Fruit fly (Drosophila melanogaster) whole organism, embryonic: ENCODE measurements around the gene Mst85C.

Experiments
- Asciz ChIP-seq: fragments of 200-800 bp; sonication (Bioruptor generic); optimal IDR thresholded peaks from 2 replicates; lab custom pipeline; 2017; ENCODE audit warnings: missing biosample characterization, mild to moderate bottlenecking, missing genetic modification characterization, missing genetic modification reagents
- Awh ChIP-seq: fragments of 200-800 bp; sonication (Bioruptor generic); IDR thresholded peaks from 2 replicates; pipeline ENCODE4, ENCODE4 v1.3.6; 2022; ENCODE audit warnings: missing biosample characterization, missing genetic modification characterization
- CG11085 ChIP-seq: fragments of 200-800 bp; sonication (Bioruptor generic); IDR thresholded peaks from 2 replicates; pipeline ENCODE4 v1.3.6; 2022; ENCODE audit warnings: missing biosample characterization, missing genetic modification characterization
- CG12219 ChIP-seq: fragments of 200-800 bp; sonication (Bioruptor generic); optimal IDR thresholded peaks from 3 replicates; lab custom pipeline; 2018; ENCODE audit warnings: missing biosample characterization, mild to moderate bottlenecking, missing genetic modification characterization
- CG13775 ChIP-seq: fragments of 200-800 bp; sonication (Bioruptor generic); optimal IDR thresholded peaks from 3 replicates; lab custom pipeline; 2017; ENCODE audit warnings: missing biosample characterization, mild to moderate bottlenecking, missing genetic modification characterization
- CG15269 ChIP-seq: fragments of 200-800 bp; sonication (Bioruptor generic); optimal IDR thresholded peaks from 2 replicates; lab custom pipeline; 2018; ENCODE audit warnings: missing biosample characterization, mild to moderate bottlenecking, missing genetic modification characterization, moderate library complexity
- CG1529 ChIP-seq: fragments of 200-800 bp; sonication (Bioruptor generic); optimal IDR thresholded peaks from 3 replicates; lab custom pipeline; 2018; ENCODE audit warnings: missing biosample characterization, missing genetic modification characterization
- CG1647 ChIP-seq: fragments of 200-800 bp; sonication (Bioruptor generic); optimal IDR thresholded peaks from 3 replicates; lab custom pipeline; 2016; ENCODE audit warnings: missing biosample characterization, missing genetic modification characterization
- CG18599 ChIP-seq: fragments of 200-800 bp; sonication (Bioruptor generic); optimal IDR thresholded peaks from 3 replicates; lab custom pipeline; 2017; ENCODE audit warnings: missing biosample characterization, missing genetic modification characterization, mild to moderate bottlenecking, moderate library complexity, missing genetic modification reagents
- CG18764 ChIP-seq: fragments of 200-800 bp; sonication (Bioruptor generic); optimal IDR thresholded peaks from 3 replicates; lab custom pipeline; 2016; ENCODE audit warnings: missing biosample characterization, missing genetic modification characterization
- CG2712 ChIP-seq: fragments of 200-800 bp; optimal IDR thresholded peaks from 3 replicates; lab custom pipeline; 2019; ENCODE audit warnings: missing biosample characterization, mild to moderate bottlenecking, missing genetic modification characterization, moderate library complexity
- CG31365 ChIP-seq: fragments of 200-800 bp; sonication (Bioruptor generic); optimal IDR thresholded peaks from 2 replicates; lab custom pipeline; 2018; ENCODE audit warnings: missing biosample characterization, mild to moderate bottlenecking, missing genetic modification characterization
- CG3163 ChIP-seq: fragments of 200-800 bp; sonication (Bioruptor generic); optimal IDR thresholded peaks from 3 replicates; lab custom pipeline; 2016; ENCODE audit warnings: missing biosample characterization, missing genetic modification characterization
- CG32532 ChIP-seq: fragments of 200-800 bp; sonication (Bioruptor generic); IDR thresholded peaks from 2 replicates; pipeline ENCODE4 v1.3.6; 2022; ENCODE audit warnings: missing biosample characterization, missing genetic modification characterization
- CG32772 ChIP-seq: fragments of 200-800 bp; sonication (Bioruptor generic); IDR thresholded peaks from 2 replicates; pipeline ENCODE4 v1.3.6; 2022; ENCODE audit warnings: missing biosample characterization, missing genetic modification characterization
- CG4820 ChIP-seq: fragments of 200-800 bp; sonication (Bioruptor generic); optimal IDR thresholded peaks from 3 replicates; lab custom pipeline; 2016; ENCODE audit warnings: missing biosample characterization, missing genetic modification characterization
- CG5245 ChIP-seq: fragments of 200-800 bp; sonication (Bioruptor generic); optimal IDR thresholded peaks from 3 replicates; lab custom pipeline; 2016; ENCODE audit warnings: missing biosample characterization, missing genetic modification characterization
- CG7786 ChIP-seq: fragments of 200-800 bp; sonication (Bioruptor generic); optimal IDR thresholded peaks from 2 replicates; lab custom pipeline; 2016; ENCODE audit warnings: missing biosample characterization, missing genetic modification characterization
- CG8290 ChIP-seq, 3 experiments: fragments of 200-800 bp; sonication (Bioruptor generic); optimal IDR thresholded peaks; 2 replicates each; lab custom pipeline; 2016 to 2019; ENCODE audit warnings: missing biosample characterization in 3 of 3, missing genetic modification characterization in 3 of 3, mild to moderate bottlenecking in 2 of 3, moderate library complexity in 1 of 3
- CG8388 ChIP-seq: fragments of 200-800 bp; sonication (Bioruptor generic); optimal IDR thresholded peaks from 2 replicates; lab custom pipeline; 2019; ENCODE audit warnings: missing biosample characterization, mild to moderate bottlenecking, missing genetic modification characterization, moderate library complexity
- CG8765 ChIP-seq: fragments of 200-800 bp; sonication (Bioruptor generic); IDR thresholded peaks from 2 replicates; pipeline ENCODE4 v1.3.6; 2022; ENCODE audit warnings: missing biosample characterization, missing genetic modification characterization
- CG9437 ChIP-seq: fragments of 200-800 bp; sonication (Bioruptor generic); optimal IDR thresholded peaks from 2 replicates; lab custom pipeline; 2018; ENCODE audit warnings: missing biosample characterization, mild to moderate bottlenecking, missing genetic modification characterization
- CG9817 ChIP-seq: fragments of 200-800 bp; sonication (Bioruptor generic); optimal IDR thresholded peaks from 2 replicates; lab custom pipeline; 2018; ENCODE audit warnings: missing biosample characterization, mild to moderate bottlenecking, missing genetic modification characterization, moderate library complexity
- Dref ChIP-seq: fragments of 200-800 bp; sonication (Bioruptor generic); IDR thresholded peaks from 2 replicates; pipeline ENCODE4 v1.3.6; 2022; ENCODE audit warnings: missing biosample characterization, missing genetic modification characterization
- Fer2 ChIP-seq: fragments of 200-800 bp; sonication (Bioruptor generic); optimal IDR thresholded peaks from 2 replicates; lab custom pipeline; 2018; ENCODE audit warnings: missing biosample characterization, mild to moderate bottlenecking, missing genetic modification characterization, moderate library complexity
- Gug ChIP-seq: fragments of 200-800 bp; sonication (Bioruptor generic); IDR thresholded peaks from 4 replicates; pipeline ENCODE4 v1.3.6; 2022; ENCODE audit warnings: missing biosample characterization, missing genetic modification characterization
- Lpt ChIP-seq: fragments of >200 bp; optimal IDR thresholded peaks from 2 replicates; lab custom pipeline; 2018; ENCODE audit warnings: missing biosample characterization, missing genetic modification characterization
- Myb ChIP-seq: fragments of 200-800 bp; sonication (Bioruptor generic); optimal IDR thresholded peaks from 2 replicates; lab custom pipeline; 2016; ENCODE audit warnings: missing biosample characterization, missing genetic modification characterization
- Xbp1 ChIP-seq: fragments of 200-800 bp; sonication (Bioruptor generic); optimal IDR thresholded peaks from 3 replicates; lab custom pipeline; 2016; ENCODE audit warnings: missing biosample characterization, mild to moderate bottlenecking, missing genetic modification characterization
- bsh ChIP-seq, 2 experiments: fragments of 200-800 bp; sonication (Bioruptor generic); optimal IDR thresholded peaks; 2 replicates each; lab custom pipeline; 2017 to 2018; ENCODE audit warnings: mild to moderate bottlenecking in 2 of 2, missing biosample characterization in 2 of 2, missing genetic modification characterization in 2 of 2, moderate library complexity in 1 of 2
- chif ChIP-seq, 2 experiments: fragments of 200-800 bp; sonication (Bioruptor generic); optimal IDR thresholded peaks; 3 replicates each; lab custom pipeline; 2016; ENCODE audit warnings: missing biosample characterization in 2 of 2, missing genetic modification characterization in 2 of 2
- cwo ChIP-seq: fragments of 200-800 bp; sonication (Bioruptor generic); optimal IDR thresholded peaks from 3 replicates; lab custom pipeline; 2017; ENCODE audit warnings: missing biosample characterization, missing genetic modification characterization, mild to moderate bottlenecking, moderate library complexity, missing genetic modification reagents
- dimm ChIP-seq: fragments of 200-800 bp; sonication (Bioruptor generic); IDR thresholded peaks from 2 replicates; pipeline ENCODE4 v1.3.6; 2022; ENCODE audit warnings: missing biosample characterization, missing genetic modification characterization
- dpn ChIP-seq, 2 experiments: fragments of 200-800 bp; sonication (Bioruptor generic); optimal IDR thresholded peaks; 3 replicates each; lab custom pipeline; 2016; ENCODE audit warnings: missing biosample characterization in 2 of 2, missing genetic modification characterization in 2 of 2
- en ChIP-seq: fragments of 200-800 bp; sonication (Bioruptor generic); optimal IDR thresholded peaks from 2 replicates; lab custom pipeline; 2016; ENCODE audit warnings: missing biosample characterization, missing genetic modification characterization
- fd3F ChIP-seq: fragments of 200-800 bp; sonication (Bioruptor generic); optimal IDR thresholded peaks from 2 replicates; lab custom pipeline; 2018; ENCODE audit warnings: missing biosample characterization, mild to moderate bottlenecking, missing genetic modification characterization, moderate library complexity
- grau ChIP-seq: fragments of 200-800 bp; optimal IDR thresholded peaks from 3 replicates; lab custom pipeline; 2019; ENCODE audit warnings: missing biosample characterization, mild to moderate bottlenecking, missing genetic modification characterization, moderate library complexity
- hbn ChIP-seq: fragments of 200-800 bp; sonication (Bioruptor generic); IDR thresholded peaks from 2 replicates; pipeline ENCODE4 v1.3.6; 2022; ENCODE audit warnings: missing biosample characterization, missing genetic modification characterization; ENCODE audit not compliant: partially characterized antibody
- hth ChIP-seq: fragments of >200 bp; optimal IDR thresholded peaks from 2 replicates; lab custom pipeline; 2017; ENCODE audit warnings: inconsistent platforms
- inv ChIP-seq: fragments of 200-800 bp; sonication (Bioruptor generic); IDR thresholded peaks from 2 replicates; pipeline ENCODE4 v1.3.6; 2022; ENCODE audit warnings: missing biosample characterization, missing genetic modification characterization; ENCODE audit not compliant: partially characterized antibody
- jumu ChIP-seq: fragments of 200-800 bp; sonication (Bioruptor generic); optimal IDR thresholded peaks from 3 replicates; lab custom pipeline; 2016; ENCODE audit warnings: missing biosample characterization, missing genetic modification characterization
- ken ChIP-seq: fragments of 200-800 bp; sonication (Bioruptor generic); IDR thresholded peaks from 3 replicates; pipeline ENCODE4 v1.3.6; 2022; ENCODE audit warnings: missing biosample characterization, missing genetic modification characterization
- klu ChIP-seq: fragments of 200-800 bp; sonication (Bioruptor generic); IDR thresholded peaks from 2 replicates; pipeline ENCODE4 v1.3.6; 2022; ENCODE audit warnings: missing biosample characterization, missing genetic modification characterization
- lab ChIP-seq: fragments of 200-800 bp; sonication (Bioruptor generic); optimal IDR thresholded peaks from 3 replicates; lab custom pipeline; 2017; ENCODE audit warnings: missing biosample characterization, missing genetic modification characterization, mild to moderate bottlenecking, moderate library complexity, missing genetic modification reagents
- nerfin-1 ChIP-seq: fragments of 200-800 bp; sonication (Bioruptor generic); optimal IDR thresholded peaks from 3 replicates; lab custom pipeline; 2019; ENCODE audit warnings: missing biosample characterization, mild to moderate bottlenecking, missing genetic modification characterization, moderate library complexity
- nom ChIP-seq: fragments of 200-800 bp; sonication (Bioruptor generic); optimal IDR thresholded peaks from 2 replicates; lab custom pipeline; 2017; ENCODE audit warnings: missing biosample characterization, missing genetic modification characterization, mild to moderate bottlenecking, moderate library complexity, missing genetic modification reagents
- org-1 ChIP-seq: fragments of 200-800 bp; sonication (Bioruptor generic); optimal IDR thresholded peaks from 2 replicates; lab custom pipeline; 2017; ENCODE audit warnings: missing biosample characterization, missing genetic modification characterization
- schlank ChIP-seq: fragments of 200-800 bp; sonication (Bioruptor generic); optimal IDR thresholded peaks from 2 replicates; lab custom pipeline; 2018; ENCODE audit warnings: missing biosample characterization, mild to moderate bottlenecking, missing genetic modification characterization
- slbo ChIP-seq: fragments of 200-800 bp; sonication (Bioruptor generic); IDR thresholded peaks from 2 replicates; pipeline ENCODE4 v1.3.6; 2022; ENCODE audit warnings: missing biosample characterization, missing genetic modification characterization
- zfh2 ChIP-seq: fragments of 200-800 bp; sonication (Bioruptor generic); optimal IDR thresholded peaks from 2 replicates; lab custom pipeline; 2016; ENCODE audit warnings: missing biosample characterization, missing genetic modification characterization

The Mst85C gene

dm6 chr3R:9053850-9054441, 5.5 kb downstream of the Mst85C start (continued):
- TF ChIP-seq inv (no peak), CG18764 (GFP tag; lab: Kevin White, UChicago) (peak; percentile 3), CG1529 (peak; percentile 8), CG3163 (GFP tag; lab: Kevin White, UChicago) (peak; percentile 70), CG9817 (tag; lab: Kevin White, UChicago) (peak; percentile 38), CG8388 (GFP tag; lab: Kevin White, UChicago) (peak; percentile 24), dimm (GFP tag; lab: Robert Waterston, UW) (no peak), Lpt (GFP tag; lab: Kevin White, UChicago) (no peak), Gug (GFP tag; lab: Robert Waterston, UW) (peak; percentile 59; the same call in 3 of the 4 replicates), CG13775 (GFP tag; lab: Kevin White, UChicago) (peak; percentile 53), CG15269 (tag; lab: Kevin White, UChicago) (peak; percentile 41), jumu (peak; percentile 8), grau (tag; lab: Kevin White, UChicago) (peak; percentile 96), CG32772 (GFP tag; lab: Robert Waterston, UW) (no peak), org-1 (GFP tag; lab: Kevin White, UChicago) (peak; percentile 48), chif (GFP tag; optimal IDR thresholded peaks at IDR 0.05; lab: Kevin White, UChicago) (peak in 1 of 2 experiments; percentile 18), slbo (no peak), CG18599 (GFP tag; lab: Kevin White, UChicago) (peak; percentile 59), CG31365 (tag; lab: Kevin White, UChicago) (no peak), CG7786 (GFP tag; lab: Kevin White, UChicago) (peak; percentile 53), fd3F (GFP tag; lab: Kevin White, UChicago) (peak; percentile 26), cwo (peak; percentile 38), Xbp1 (GFP tag; lab: Kevin White, UChicago) (peak; percentile 28), CG11085 (no peak), CG2712 (tag; lab: Kevin White, UChicago) (peak; percentile 61), CG12219 (peak; percentile 27), dpn (GFP tag; optimal IDR thresholded peaks at IDR 0.05; lab: Kevin White, UChicago) (peak in 1 of 2 experiments; percentile 31), schlank (tag; lab: Kevin White, UChicago) (no peak), CG32532 (no peak), Awh (GFP tag; lab: Robert Waterston, UW) (no peak), Fer2 (tag; lab: Kevin White, UChicago) (peak; percentile 4), CG8290 (GFP tag; optimal IDR thresholded peaks at IDR 0.05; lab: Kevin White, UChicago) (no peak), CG8290 (tag; optimal IDR thresholded peaks at IDR 0.05; lab: Kevin White, UChicago) (peak in 1 of 2 experiments; percentile 21), zfh2 (GFP tag; lab: Kevin White, UChicago) (peak; percentile 57), CG4820 (GFP tag; lab: Kevin White, UChicago) (peak; percentile 26), ken (no peak), CG8765 (GFP tag; lab: Robert Waterston, UW) (no peak), Myb (GFP tag; lab: Kevin White, UChicago) (peak; percentile 57), nom (GFP tag; lab: Kevin White, UChicago) (no peak), nerfin-1 (tag; lab: Kevin White, UChicago) (peak; percentile 24), CG1647 (GFP tag; lab: Kevin White, UChicago) (no peak), Asciz (GFP tag; lab: Kevin White, UChicago) (no peak), CG5245 (no peak), lab (GFP tag; lab: Kevin White, UChicago) (peak; percentile 50), CG9437 (GFP tag; lab: Kevin White, UChicago) (peak; percentile 58), hbn (GFP tag; lab: Robert Waterston, UW) (no peak), Dref (GFP tag; lab: Robert Waterston, UW) (no peak), klu (GFP tag; lab: Robert Waterston, UW) (no peak), hth (lab: Kevin White, UChicago) (no peak), en (no peak), bsh (GFP tag; optimal IDR thresholded peaks at IDR 0.05; lab: Kevin White, UChicago) (peak in 1 of 2 experiments; percentile 20)
